Fruit fly (Drosophila melanogaster) whole organism, larva: Measurements from ENCODE around the gene gw.

ENCODE experiments used
- noc ChIP-seq: fragments of 200-800 bp; sonication (Bioruptor generic); optimal IDR thresholded peaks from 3 replicates; lab custom pipeline; 2019; ENCODE audit warnings: missing biosample characterization, mild to moderate bottlenecking, missing genetic modification characterization, moderate library complexity

gw gene

dm6 chr4:662101-662500, 1.7 kb upstream of the gw start:
- TF ChIP-seq noc: no peak

dm6 chr4:659058-659588, 1.3 kb downstream of the gw start:
- no peak for TF ChIP-seq noc

- TF ChIP-seq noc: no peak
Observed at dm6 chr4:647388-647787, 13.0 kb downstream of the gw start.

dm6 chr4:646414-647016, 13.9 kb downstream of the gw start, which contains the start of gene Ekar:
TSS of gene Ekar (minus strand) at chr4:646556.
- no peak for TF ChIP-seq noc

dm6 chr4:629391-629790, 31.0 kb downstream of the gw start, which contains the start of gene Gat:
TSS of gene Gat (plus strand) at chr4:629691.
- TF ChIP-seq noc: no peak

- TF ChIP-seq noc: no peak
Observed at dm6 chr4:625898-626644, 34.3 kb downstream of the gw start, which contains the start of gene mav. TSS of gene mav (minus strand) at chr4:626031.

dm6 chr4:610398-611319, 49.7 kb downstream of the gw start, which contains the start of gene Eph:
TSS of gene Eph (plus strand) at chr4:610684.
- no peak for TF ChIP-seq noc

- TF ChIP-seq noc: no peak
Observed at dm6 chr4:607498-607897, 52.9 kb downstream of the gw start, which contains the start of gene onecut. TSS of gene onecut (minus strand) at chr4:607649.
